Worm (Caenorhabditis elegans): ENCODE measurements around the gene mcm-6.

- TF ChIP-seq snpc-4 (tag; optimal IDR thresholded peaks at IDR 0.05) (no peak), zfp-3 (GFP tag; conservative IDR thresholded peaks at IDR 0.05) (no peak), nhr-28 (tag; optimal IDR thresholded peaks at IDR 0.05) (peak; percentile 26), mdl-1 (tag; optimal IDR thresholded peaks at IDR 0.05) (no peak), lin-13 (GFP tag; optimal IDR thresholded peaks at IDR 0.05) (no peak), egl-27 (tag; optimal IDR thresholded peaks at IDR 0.05) (no peak), dmd-9 (GFP tag; IDR thresholded peaks at IDR 0.05) (0 out of 2 replicates have a peak, but pooled peaks have one; percentile 6), pqm-1 (tag; optimal IDR thresholded peaks at IDR 0.05) (no peak)
These were observed 43.1 kb upstream of the mcm-6 start, which contains the start of gene T05G5.5 for ce11 chrIII:9751074-9751473.
